Fruit fly (Drosophila melanogaster) whole organism, embryonic: ENCODE data around the gene CG33552.

Experiments used
- Aef1 ChIP-seq: fragments of 200-800 bp; sonication (Bioruptor generic); IDR thresholded peaks from 3 replicates; pipeline ENCODE4 v1.3.6; 2022; ENCODE audit warnings: missing biosample characterization, missing genetic modification characterization
- Atf3 ChIP-seq: fragments of 200-800 bp; sonication (Bioruptor generic); optimal IDR thresholded peaks from 3 replicates; lab custom pipeline; 2016; ENCODE audit warnings: missing biosample characterization, missing genetic modification characterization
- B-H1 ChIP-seq: fragments of 200-800 bp; sonication (Bioruptor generic); IDR thresholded peaks from 3 replicates; pipeline ENCODE4 v1.3.6; 2022; ENCODE audit warnings: missing biosample characterization, missing genetic modification characterization
- Bgb ChIP-seq: fragments of 200-800 bp; sonication (Bioruptor generic); IDR thresholded peaks from 2 replicates; pipeline ENCODE4 v1.3.6; 2022; ENCODE audit warnings: missing biosample characterization, missing genetic modification characterization; ENCODE audit not compliant: partially characterized antibody
- CG10147 ChIP-seq: fragments of 200-800 bp; sonication (Bioruptor generic); optimal IDR thresholded peaks from 2 replicates; lab custom pipeline; 2019; ENCODE audit warnings: missing biosample characterization, mild to moderate bottlenecking, missing genetic modification characterization, moderate library complexity
- CG10654 ChIP-seq: fragments of 200-800 bp; sonication (Bioruptor generic); optimal IDR thresholded peaks from 2 replicates; lab custom pipeline; 2016; ENCODE audit warnings: missing biosample characterization, missing genetic modification characterization
- CG11085 ChIP-seq: fragments of 200-800 bp; sonication (Bioruptor generic); IDR thresholded peaks from 2 replicates; pipeline ENCODE4 v1.3.6; 2022; ENCODE audit warnings: missing biosample characterization, missing genetic modification characterization
- CG11560 ChIP-seq: fragments of 200-800 bp; sonication (Bioruptor generic); IDR thresholded peaks from 3 replicates; pipeline ENCODE4 v1.3.6; 2022; ENCODE audit warnings: missing biosample characterization, missing genetic modification characterization
- CG1529 ChIP-seq: fragments of 200-800 bp; sonication (Bioruptor generic); optimal IDR thresholded peaks from 3 replicates; lab custom pipeline; 2018; ENCODE audit warnings: missing biosample characterization, missing genetic modification characterization
- CG2120 ChIP-seq: fragments of 200-800 bp; sonication (Bioruptor generic); optimal IDR thresholded peaks from 3 replicates; lab custom pipeline; 2016; ENCODE audit warnings: missing biosample characterization, missing genetic modification characterization
- CG2678 ChIP-seq: fragments of 200-800 bp; sonication (Bioruptor generic); optimal IDR thresholded peaks from 3 replicates; lab custom pipeline; 2019; ENCODE audit warnings: missing biosample characterization, mild to moderate bottlenecking, missing genetic modification characterization, moderate library complexity
- CG3065 ChIP-seq: fragments of 200-800 bp; sonication (Bioruptor generic); optimal IDR thresholded peaks from 2 replicates; lab custom pipeline; 2016; ENCODE audit warnings: missing biosample characterization, missing genetic modification characterization
- CG33213 ChIP-seq: fragments of 200-800 bp; sonication (Bioruptor generic); optimal IDR thresholded peaks from 3 replicates; lab custom pipeline; 2016; ENCODE audit warnings: missing biosample characterization, missing genetic modification characterization
- CG33557 ChIP-seq: fragments of 200-800 bp; sonication (Bioruptor generic); optimal IDR thresholded peaks from 2 replicates; lab custom pipeline; 2019; ENCODE audit warnings: missing biosample characterization, mild to moderate bottlenecking, missing genetic modification characterization, moderate library complexity
- CG3838 ChIP-seq: fragments of 200-800 bp; sonication (Bioruptor generic); optimal IDR thresholded peaks from 3 replicates; lab custom pipeline; 2016; ENCODE audit warnings: missing biosample characterization, missing genetic modification characterization
- CG42726 ChIP-seq: fragments of 200-800 bp; sonication (Bioruptor generic); IDR thresholded peaks from 2 replicates; pipeline ENCODE4 v1.3.6; 2022; ENCODE audit warnings: missing biosample characterization, missing genetic modification characterization; ENCODE audit not compliant: partially characterized antibody
- CG4617 ChIP-seq: fragments of 200-800 bp; sonication (Bioruptor generic); optimal IDR thresholded peaks from 3 replicates; lab custom pipeline; 2016; ENCODE audit warnings: missing biosample characterization, missing genetic modification characterization, borderline replicate concordance
- CG8290 ChIP-seq, 3 experiments: fragments of 200-800 bp; sonication (Bioruptor generic); optimal IDR thresholded peaks; 2 replicates each; lab custom pipeline; 2016 to 2019; ENCODE audit warnings: missing biosample characterization in 3 of 3, missing genetic modification characterization in 3 of 3, mild to moderate bottlenecking in 2 of 3, moderate library complexity in 1 of 3
- CG9609 ChIP-seq: fragments of 200-800 bp; sonication (Bioruptor generic); optimal IDR thresholded peaks from 3 replicates; lab custom pipeline; 2016; ENCODE audit warnings: missing biosample characterization, missing genetic modification characterization
- D19B ChIP-seq: fragments of 200-800 bp; sonication (Bioruptor generic); optimal IDR thresholded peaks from 2 replicates; lab custom pipeline; 2017; ENCODE audit warnings: missing biosample characterization, mild to moderate bottlenecking, missing genetic modification characterization
- Fer2 ChIP-seq: fragments of 200-800 bp; sonication (Bioruptor generic); optimal IDR thresholded peaks from 2 replicates; lab custom pipeline; 2018; ENCODE audit warnings: missing biosample characterization, mild to moderate bottlenecking, missing genetic modification characterization, moderate library complexity
- HLH54F ChIP-seq: fragments of 200-800 bp; sonication (Bioruptor generic); optimal IDR thresholded peaks from 3 replicates; lab custom pipeline; 2016; ENCODE audit warnings: missing biosample characterization, missing genetic modification characterization
- Hand ChIP-seq: fragments of 200-800 bp; sonication (Bioruptor generic); optimal IDR thresholded peaks from 2 replicates; lab custom pipeline; 2017; ENCODE audit warnings: mild to moderate bottlenecking, missing biosample characterization, missing genetic modification reagents, missing genetic modification characterization
- Hey ChIP-seq: fragments of 200-800 bp; sonication (Bioruptor generic); optimal IDR thresholded peaks from 3 replicates; lab custom pipeline; 2018; ENCODE audit warnings: missing biosample characterization, mild to moderate bottlenecking, missing genetic modification characterization
- Hsf ChIP-seq: fragments of 200-800 bp; sonication (Bioruptor generic); optimal IDR thresholded peaks from 3 replicates; lab custom pipeline; 2016; ENCODE audit warnings: missing biosample characterization, missing genetic modification characterization
- MTF-1 ChIP-seq: fragments of 200-800 bp; sonication (Bioruptor generic); optimal IDR thresholded peaks from 2 replicates; lab custom pipeline; 2018; ENCODE audit warnings: missing biosample characterization, mild to moderate bottlenecking, missing genetic modification characterization, borderline replicate concordance
- Meics ChIP-seq: fragments of 200-800 bp; sonication (Bioruptor generic); optimal IDR thresholded peaks from 2 replicates; lab custom pipeline; 2017; ENCODE audit warnings: missing biosample characterization, mild to moderate bottlenecking, missing genetic modification characterization
- Opbp ChIP-seq: fragments of 200-800 bp; sonication (Bioruptor generic); IDR thresholded peaks from 3 replicates; pipeline ENCODE4 v1.3.6; 2022; ENCODE audit warnings: missing biosample characterization, missing genetic modification characterization; ENCODE audit not compliant: partially characterized antibody
- Taf1 ChIP-seq: fragments of 200-800 bp; sonication (Bioruptor generic); IDR thresholded peaks from 2 replicates; pipeline ENCODE4 v1.3.6; 2022; ENCODE audit warnings: missing biosample characterization, missing genetic modification characterization
- Tbp ChIP-seq: fragments of >200 bp; optimal IDR thresholded peaks from 2 replicates; lab custom pipeline; 2018; ENCODE audit warnings: missing biosample characterization, missing genetic modification characterization
- ash1 ChIP-seq: fragments of 200-800 bp; sonication (Bioruptor generic); optimal IDR thresholded peaks from 2 replicates; lab custom pipeline; 2018; ENCODE audit warnings: missing biosample characterization, mild to moderate bottlenecking, missing genetic modification characterization
- bigmax ChIP-seq: fragments of 200-800 bp; sonication (Bioruptor generic); optimal IDR thresholded peaks from 2 replicates; lab custom pipeline; 2018; ENCODE audit warnings: missing biosample characterization, mild to moderate bottlenecking, missing genetic modification characterization
- cato ChIP-seq: fragments of 200-800 bp; sonication (Bioruptor generic); optimal IDR thresholded peaks from 2 replicates; lab custom pipeline; 2016; ENCODE audit warnings: missing biosample characterization, missing genetic modification characterization, borderline replicate concordance
- chinmo ChIP-seq: fragments of 200-800 bp; sonication (Bioruptor generic); IDR thresholded peaks from 4 replicates; pipeline ENCODE4 v1.3.6; 2022; ENCODE audit warnings: missing biosample characterization, missing genetic modification characterization; ENCODE audit not compliant: partially characterized antibody
- corto ChIP-seq: fragments of 200-800 bp; sonication (Bioruptor generic); optimal IDR thresholded peaks from 2 replicates; lab custom pipeline; 2016; ENCODE audit warnings: missing biosample characterization, mild to moderate bottlenecking, missing genetic modification characterization, moderate library complexity
- fd64A ChIP-seq: fragments of 200-800 bp; sonication (Bioruptor generic); optimal IDR thresholded peaks from 3 replicates; lab custom pipeline; 2018; ENCODE audit warnings: missing biosample characterization, mild to moderate bottlenecking, missing genetic modification characterization
- ftz-f1 ChIP-seq: fragments of 200-800 bp; sonication (Bioruptor generic); optimal IDR thresholded peaks from 2 replicates; lab custom pipeline; 2016; ENCODE audit warnings: missing biosample characterization, missing genetic modification characterization
- lab ChIP-seq: fragments of 200-800 bp; sonication (Bioruptor generic); optimal IDR thresholded peaks from 3 replicates; lab custom pipeline; 2017; ENCODE audit warnings: missing biosample characterization, missing genetic modification characterization, mild to moderate bottlenecking, moderate library complexity, missing genetic modification reagents
- lilli ChIP-seq: fragments of 200-800 bp; sonication (Bioruptor generic); optimal IDR thresholded peaks from 3 replicates; lab custom pipeline; 2016; ENCODE audit warnings: missing biosample characterization, missing genetic modification characterization
- mirr ChIP-seq: fragments of 200-800 bp; sonication (Bioruptor generic); optimal IDR thresholded peaks from 3 replicates; lab custom pipeline; 2018; ENCODE audit warnings: missing biosample characterization, mild to moderate bottlenecking, missing genetic modification characterization
- mld ChIP-seq: fragments of 200-800 bp; sonication (Bioruptor generic); IDR thresholded peaks from 3 replicates; pipeline ENCODE4 v1.3.6; 2022; ENCODE audit warnings: missing biosample characterization, missing genetic modification characterization; ENCODE audit not compliant: partially characterized antibody
- otp ChIP-seq: fragments of 200-800 bp; sonication (Bioruptor generic); IDR thresholded peaks from 3 replicates; pipeline ENCODE4, ENCODE4 v1.3.6; 2022; ENCODE audit warnings: missing biosample characterization, missing genetic modification characterization
- pfk ChIP-seq: fragments of 200-800 bp; sonication (Bioruptor generic); optimal IDR thresholded peaks from 2 replicates; lab custom pipeline; 2018; ENCODE audit warnings: missing biosample characterization, mild to moderate bottlenecking, missing genetic modification characterization, moderate library complexity
- phol ChIP-seq: fragments of 200-800 bp; sonication (Bioruptor generic); optimal IDR thresholded peaks from 3 replicates; lab custom pipeline; 2018; ENCODE audit warnings: missing biosample characterization, mild to moderate bottlenecking, missing genetic modification characterization, moderate library complexity
- psq ChIP-seq: fragments of 200-800 bp; sonication (Bioruptor generic); optimal IDR thresholded peaks from 2 replicates; lab custom pipeline; 2017; ENCODE audit warnings: missing biosample characterization, missing genetic modification characterization
- sna ChIP-seq: fragments of 200-800 bp; sonication (Bioruptor generic); IDR thresholded peaks from 2 replicates; pipeline ENCODE4 v1.3.6; 2022; ENCODE audit warnings: missing biosample characterization, missing genetic modification characterization; ENCODE audit not compliant: partially characterized antibody
- trh ChIP-seq: fragments of 200-800 bp; sonication (Bioruptor generic); optimal IDR thresholded peaks from 2 replicates; lab custom pipeline; 2016; ENCODE audit warnings: missing biosample characterization, missing genetic modification characterization

The CG33552 gene

dm6 chr2L:16683958-16684877, 1.9 kb downstream of the CG33552 start, which contains the start of gene CG31807 (continued):
- TF ChIP-seq chinmo (GFP tag; lab: Robert Waterston, UW) (0 out of 4 replicates have a peak, but pooled peaks have one; percentile 35), CG4617 (GFP tag; lab: Kevin White, UChicago) (peak; percentile 9), ash1 (no peak), D19B (GFP tag; lab: Kevin White, UChicago) (peak; percentile 32), fd64A (no peak), otp (GFP tag; lab: Robert Waterston, UW) (no peak), CG33557 (GFP tag; lab: Kevin White, UChicago) (peak; percentile 45), Hand (GFP tag; lab: Kevin White, UChicago) (peak; percentile 81), Aef1 (GFP tag; lab: Robert Waterston, UW) (peak; percentile 16; the same call in 2 of the 3 replicates), pfk (GFP tag; lab: Kevin White, UChicago) (no peak), CG11085 (GFP tag; lab: Robert Waterston, UW) (no peak), CG2678 (tag; lab: Kevin White, UChicago) (peak; percentile 84), cato (GFP tag; lab: Kevin White, UChicago) (no peak), mld (GFP tag; lab: Robert Waterston, UW) (no peak), CG33213 (GFP tag; lab: Kevin White, UChicago) (peak; percentile 16), bigmax (no peak), Opbp (no peak), Taf1 (GFP tag; lab: Robert Waterston, UW) (no peak), lab (peak; percentile 68), MTF-1 (GFP tag; lab: Kevin White, UChicago) (no peak), Hsf (peak; percentile 84), trh (GFP tag; lab: Kevin White, UChicago) (no peak), CG8290 (GFP tag; optimal IDR thresholded peaks at IDR 0.05; lab: Kevin White, UChicago) (no peak), CG8290 (tag; optimal IDR thresholded peaks at IDR 0.05; lab: Kevin White, UChicago) (peak in 1 of 2 experiments; percentile 45), CG9609 (GFP tag; lab: Kevin White, UChicago) (peak; percentile 45), Bgb (GFP tag; lab: Robert Waterston, UW) (no peak), ftz-f1 (GFP tag; lab: Kevin White, UChicago) (no peak), CG3838 (GFP tag; lab: Kevin White, UChicago) (peak; percentile 37), Meics (GFP tag; lab: Kevin White, UChicago) (peak; percentile 67), CG2120 (GFP tag; lab: Kevin White, UChicago) (peak; percentile 73), B-H1 (GFP tag; lab: Robert Waterston, UW) (no peak; the same call in 2 of the 3 replicates), lilli (GFP tag; lab: Kevin White, UChicago) (peak; percentile 66), corto (peak; percentile 84), Tbp (GFP tag; lab: Kevin White, UChicago) (no peak), HLH54F (peak; percentile 52), sna (GFP tag; lab: Robert Waterston, UW) (no peak), phol (peak; percentile 75), CG10147 (GFP tag; lab: Kevin White, UChicago) (peak; percentile 82), CG1529 (GFP tag; lab: Kevin White, UChicago) (peak; percentile 69), CG11560 (tag; lab: Robert Waterston, UW) (no peak), psq (GFP tag; lab: Kevin White, UChicago) (no peak), CG10654 (GFP tag; lab: Kevin White, UChicago) (no peak), Hey (tag; lab: Kevin White, UChicago) (no peak), CG3065 (GFP tag; lab: Kevin White, UChicago) (no peak), Fer2 (tag; lab: Kevin White, UChicago) (peak; percentile 12), CG42726 (GFP tag; lab: Robert Waterston, UW) (no peak), Atf3 (peak; percentile 51), mirr (GFP tag; lab: Kevin White, UChicago) (peak; percentile 13)
